Fruit fly (Drosophila melanogaster): ENCODE data around the gene CheB93a.

DNA sequence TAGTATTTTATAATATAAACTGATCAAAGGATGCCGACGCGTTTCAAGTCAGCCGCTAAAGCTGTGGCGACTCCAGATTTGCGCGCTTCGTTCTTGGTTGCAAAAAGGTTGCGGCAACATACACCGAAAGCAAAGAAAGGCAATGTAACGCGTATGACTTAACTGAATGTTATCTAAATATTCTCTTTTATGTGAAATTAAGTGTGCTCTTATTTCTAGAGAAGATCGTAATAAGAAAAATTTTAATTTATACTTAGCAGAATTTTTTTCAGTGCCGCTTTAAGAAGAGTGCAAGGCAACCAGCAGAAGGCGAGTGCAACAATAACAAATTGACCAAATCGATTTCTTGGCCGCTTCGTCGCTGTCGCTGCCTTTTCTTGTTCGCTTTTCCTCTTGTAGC is 44.9 kb downstream of the CheB93a start:
- TF ChIP-seq pan (optimal IDR thresholded peaks at IDR 0.05) (no peak), psq (optimal IDR thresholded peaks at IDR 0.05) (no peak), CG8478 (optimal IDR thresholded peaks at IDR 0.05) (no peak), Dll (optimal IDR thresholded peaks at IDR 0.05) (no peak), EcR (GFP tag; optimal IDR thresholded peaks at IDR 0.05) (no peak), usp (GFP tag; optimal IDR thresholded peaks at IDR 0.05) (no peak)
